Worm (Caenorhabditis elegans): ENCODE measurements around the gene brf-1.

ce11 chrII:7345858-7346257 is 40.2 kb downstream of the brf-1 start:
- TF ChIP-seq ama-1 (optimal IDR thresholded peaks at IDR 0.05) (no peak), B0310.2 (tag; optimal IDR thresholded peaks at IDR 0.05) (no peak), scrt-1 (GFP tag; IDR thresholded peaks at IDR 0.05) (no peak), ceh-13 (GFP tag; optimal IDR thresholded peaks at IDR 0.05) (no peak), ets-7 (tag; optimal IDR thresholded peaks at IDR 0.05) (no peak), tbx-37 (GFP tag; conservative IDR thresholded peaks at IDR 0.05) (no peak), pes-1 (GFP tag; IDR thresholded peaks at IDR 0.05) (no peak), hnd-1 (tag; optimal IDR thresholded peaks at IDR 0.05) (no peak)
